Fruit fly (Drosophila melanogaster) whole organism, embryonic: ENCODE results near the gene CG32845.
A peak's percentile ranks its signal among the peaks of the same experiment; 100 is the strongest.

Source experiments
- CG10543 ChIP-seq: fragments of 200-800 bp; sonication (Bioruptor generic); optimal IDR thresholded peaks from 3 replicates; lab custom pipeline; 2017; ENCODE audit warnings: missing biosample characterization, mild to moderate bottlenecking, missing genetic modification characterization, moderate library complexity
- Taf1 ChIP-seq: fragments of 200-800 bp; sonication (Bioruptor generic); IDR thresholded peaks from 2 replicates; pipeline ENCODE4 v1.3.6; 2022; ENCODE audit warnings: missing biosample characterization, missing genetic modification characterization
- chm ChIP-seq: fragments of 200-800 bp; sonication (Bioruptor generic); IDR thresholded peaks from 2 replicates; pipeline ENCODE4 v1.3.6; 2022; ENCODE audit warnings: missing biosample characterization, missing genetic modification characterization
- esg ChIP-seq: fragments of 200-800 bp; sonication (Bioruptor generic); conservative IDR thresholded peaks from 2 replicates; pipeline ENCODE4 v1.3.6; 2022; ENCODE audit warnings: missing biosample characterization, missing genetic modification characterization
- hbn ChIP-seq: fragments of 200-800 bp; sonication (Bioruptor generic); IDR thresholded peaks from 2 replicates; pipeline ENCODE4 v1.3.6; 2022; ENCODE audit warnings: missing biosample characterization, missing genetic modification characterization; ENCODE audit not compliant: partially characterized antibody
- mirr ChIP-seq: fragments of 200-800 bp; sonication (Bioruptor generic); optimal IDR thresholded peaks from 3 replicates; lab custom pipeline; 2018; ENCODE audit warnings: missing biosample characterization, mild to moderate bottlenecking, missing genetic modification characterization
- run ChIP-seq: fragments of 200-800 bp; sonication (Bioruptor generic); optimal IDR thresholded peaks from 3 replicates; lab custom pipeline; 2018; ENCODE audit warnings: missing biosample characterization, mild to moderate bottlenecking, missing genetic modification characterization

- no peak for TF ChIP-seq esg (GFP tag; lab: Robert Waterston, UW)
- 0 out of 2 replicates have a peak, but pooled peaks have one; percentile 17 for TF ChIP-seq hbn (GFP tag; lab: Robert Waterston, UW)
- TF ChIP-seq Taf1 (GFP tag; lab: Robert Waterston, UW) = no peak
- TF ChIP-seq mirr (GFP tag; lab: Kevin White, UChicago) = no peak
- peak; percentile 80 for TF ChIP-seq chm
- TF ChIP-seq CG10543 (GFP tag; lab: Kevin White, UChicago) = no peak
- no peak for TF ChIP-seq run (tag; lab: Kevin White, UChicago)
These were observed 1.5 kb downstream of the CG32845 start for dm6 chr3L:271501-272249.
